Fruit fly (Drosophila melanogaster): Measurements from ENCODE around the gene CG31457.

The CG31457 gene

DNA sequence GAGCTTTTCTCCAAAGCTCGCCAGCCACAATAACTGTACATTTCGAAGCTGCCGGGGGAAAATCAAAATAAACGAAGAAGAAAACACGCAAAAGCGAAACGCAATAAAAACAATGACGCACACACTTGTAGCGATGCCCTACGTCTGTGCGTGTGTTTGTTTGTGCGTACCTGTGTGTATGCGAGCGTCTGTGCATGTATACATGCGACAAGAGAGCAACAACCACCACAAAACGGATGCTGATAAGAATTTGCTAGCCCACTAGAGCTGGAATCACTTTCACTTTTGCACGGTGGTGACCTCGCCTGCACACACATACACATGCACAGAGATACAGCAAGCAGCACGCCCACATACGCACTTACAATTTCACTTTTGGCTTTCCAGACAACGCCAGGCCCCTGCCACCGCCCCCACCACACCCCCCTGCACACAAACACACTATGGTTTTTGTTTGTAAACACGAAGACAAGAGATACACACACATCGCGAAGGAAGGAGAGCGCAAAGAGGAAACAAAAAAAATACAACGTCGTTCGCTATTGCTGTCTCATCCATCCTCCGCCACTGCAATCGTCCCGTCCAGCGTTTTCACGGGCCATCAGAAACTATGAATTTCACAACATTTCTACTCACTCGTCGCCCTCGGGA, 29.2 kb upstream of the CG31457 start (continued):
- 0 out of 2 replicates have a peak, but pooled peaks have one; percentile 29 for TF ChIP-seq wdn (GFP tag; IDR thresholded peaks at IDR 0.05)
- TF ChIP-seq cad (GFP tag; optimal IDR thresholded peaks at IDR 0.05) = peak; percentile 51
- no peak for TF ChIP-seq tin (GFP tag; optimal IDR thresholded peaks at IDR 0.05)
- TF ChIP-seq gt (GFP tag; IDR thresholded peaks at IDR 0.05) = no peak
- peak; percentile 4 for TF ChIP-seq CG10462 (GFP tag; optimal IDR thresholded peaks at IDR 0.05)
- peak; percentile 42 for TF ChIP-seq CG5180 (GFP tag; optimal IDR thresholded peaks at IDR 0.05)
- TF ChIP-seq pros (GFP tag; optimal IDR thresholded peaks at IDR 0.05) = peak; percentile 63
- TF ChIP-seq CG2120 (GFP tag; optimal IDR thresholded peaks at IDR 0.05) = no peak
- TF ChIP-seq crol (GFP tag; IDR thresholded peaks at IDR 0.05) = peak; percentile 99
- TF ChIP-seq CG14965 (GFP tag; optimal IDR thresholded peaks at IDR 0.05; ENCODE audit: borderline replicate concordance) = no peak
- no peak for TF ChIP-seq dysf (GFP tag; IDR thresholded peaks at IDR 0.05)
- peak; percentile 32 for TF ChIP-seq Nf-YC (tag; optimal IDR thresholded peaks at IDR 0.05)
- no peak for TF ChIP-seq Doc2 (GFP tag; IDR thresholded peaks at IDR 0.05)
- peak; percentile 19 for TF ChIP-seq trem (tag; optimal IDR thresholded peaks at IDR 0.05)
- TF ChIP-seq Adf1 (GFP tag; IDR thresholded peaks at IDR 0.05) = peak; percentile 38; the same call in 1 of the 2 replicates
- TF ChIP-seq Rx (GFP tag; IDR thresholded peaks at IDR 0.05) = no peak
- peak; percentile 7; the same call in 1 of the 2 replicates for TF ChIP-seq CG14014 (GFP tag; IDR thresholded peaks at IDR 0.05)
- TF ChIP-seq gcm (GFP tag; optimal IDR thresholded peaks at IDR 0.05) = no peak
- no peak for TF ChIP-seq CG2129 (GFP tag; IDR thresholded peaks at IDR 0.05; ENCODE audit: partially characterized antibody)
- TF ChIP-seq lmd (GFP tag; IDR thresholded peaks at IDR 0.05) = no peak
- peak; percentile 24 for TF ChIP-seq CG6683 (GFP tag; optimal IDR thresholded peaks at IDR 0.05)
- TF ChIP-seq en (GFP tag; optimal IDR thresholded peaks at IDR 0.05) = no peak
- peak; percentile 15; the same call in 1 of the 2 replicates for TF ChIP-seq sim (GFP tag; IDR thresholded peaks at IDR 0.05)
- TF ChIP-seq Dfd (GFP tag; optimal IDR thresholded peaks at IDR 0.05) = no peak
- peak; percentile 70 for TF ChIP-seq CG17385 (GFP tag; optimal IDR thresholded peaks at IDR 0.05)
- TF ChIP-seq CrebB (tag; optimal IDR thresholded peaks at IDR 0.05) = peak; percentile 40
- TF ChIP-seq Hr78 (GFP tag; optimal IDR thresholded peaks at IDR 0.05) = peak in 1 of 2 experiments; percentile 96
- peak; percentile 6 for TF ChIP-seq CG3407 (GFP tag; optimal IDR thresholded peaks at IDR 0.05)
- TF ChIP-seq CG4730 (GFP tag; IDR thresholded peaks at IDR 0.05) = no peak
- peak; percentile 2 for TF ChIP-seq lbe (GFP tag; optimal IDR thresholded peaks at IDR 0.05)
- TF ChIP-seq CG34422 (GFP tag; IDR thresholded peaks at IDR 0.05) = peak; percentile 89
- peak; percentile 91 for TF ChIP-seq abd-A (tag; optimal IDR thresholded peaks at IDR 0.05)
- peak; percentile 5 for TF ChIP-seq Atf3 (GFP tag; optimal IDR thresholded peaks at IDR 0.05)
- no peak for TF ChIP-seq CG9817 (tag; optimal IDR thresholded peaks at IDR 0.05)
- 0 out of 2 replicates have a peak, but pooled peaks have one; percentile 15 for TF ChIP-seq Bgb (GFP tag; IDR thresholded peaks at IDR 0.05; ENCODE audit: partially characterized antibody)
- TF ChIP-seq CG17328 (GFP tag; IDR thresholded peaks at IDR 0.05) = no peak
- TF ChIP-seq lilli (GFP tag; optimal IDR thresholded peaks at IDR 0.05) = no peak
- TF ChIP-seq stc (GFP tag; IDR thresholded peaks at IDR 0.05) = no peak
- no peak for TF ChIP-seq CG31365 (tag; optimal IDR thresholded peaks at IDR 0.05)
- TF ChIP-seq CG10274 (GFP tag; optimal IDR thresholded peaks at IDR 0.05) = peak; percentile 49
- peak; percentile 40; the same call in 1 of the 2 replicates for TF ChIP-seq Rfx (GFP tag; IDR thresholded peaks at IDR 0.05)
- TF ChIP-seq Drgx (GFP tag; IDR thresholded peaks at IDR 0.05) = no peak
- no peak for TF ChIP-seq pnt (GFP tag; optimal IDR thresholded peaks at IDR 0.05)
- TF ChIP-seq Lpt (GFP tag; optimal IDR thresholded peaks at IDR 0.05) = no peak
- peak; percentile 9 for TF ChIP-seq B-H2 (GFP tag; optimal IDR thresholded peaks at IDR 0.05)
- TF ChIP-seq CG10543 (GFP tag; optimal IDR thresholded peaks at IDR 0.05) = peak; percentile 93
- no peak for TF ChIP-seq CG14667 (GFP tag; IDR thresholded peaks at IDR 0.05)
- TF ChIP-seq CG32767 (GFP tag; IDR thresholded peaks at IDR 0.05) = peak; percentile 99
- peak; percentile 71; the same call in 1 of the 2 replicates for TF ChIP-seq rib (GFP tag; IDR thresholded peaks at IDR 0.05)
- peak; percentile 69 for TF ChIP-seq mirr (GFP tag; optimal IDR thresholded peaks at IDR 0.05)
